Worm (Caenorhabditis elegans): ENCODE results near the gene tps-1.

- peak; percentile 74 for TF ChIP-seq mef-2 (tag; optimal IDR thresholded peaks at IDR 0.05)
- TF ChIP-seq aha-1 (tag; optimal IDR thresholded peaks at IDR 0.05) = no peak
- TF ChIP-seq fos-1 (tag; optimal IDR thresholded peaks at IDR 0.05) = peak; percentile 87
- TF ChIP-seq nhr-237 (tag; optimal IDR thresholded peaks at IDR 0.05) = peak; percentile 25
- TF ChIP-seq F16B12.6 (tag; optimal IDR thresholded peaks at IDR 0.05) = no peak
- peak in 2 of 6 experiments; percentile 52 to 61 for TF ChIP-seq elt-3 (tag; optimal IDR thresholded peaks at IDR 0.05)
- peak; percentile 86 for TF ChIP-seq mep-1 (tag; optimal IDR thresholded peaks at IDR 0.05)
- TF ChIP-seq ceh-88 (GFP tag; IDR thresholded peaks at IDR 0.05) = no peak
These were observed 39.3 kb upstream of the tps-1 start, which contains the start of gene nhr-1 for ce11 chrX:17513507-17514113.

Data from whole organism, L1 larva.